Fruit fly (Drosophila melanogaster) whole organism, embryonic: ENCODE results near the gene cac.

Experiments used
- Atf-2 ChIP-seq: fragments of 200-800 bp; sonication (Bioruptor generic); optimal IDR thresholded peaks from 2 replicates; lab custom pipeline; 2016; ENCODE audit warnings: missing biosample characterization, missing genetic modification characterization
- CG10366 ChIP-seq: fragments of 200-800 bp; sonication (Bioruptor generic); IDR thresholded peaks from 2 replicates; pipeline ENCODE4 v1.3.6; 2022; ENCODE audit warnings: missing biosample characterization, missing genetic modification characterization
- CG10543 ChIP-seq: fragments of 200-800 bp; sonication (Bioruptor generic); optimal IDR thresholded peaks from 3 replicates; lab custom pipeline; 2017; ENCODE audit warnings: missing biosample characterization, mild to moderate bottlenecking, missing genetic modification characterization, moderate library complexity
- CG11093 ChIP-seq: fragments of 200-800 bp; sonication (Bioruptor generic); IDR thresholded peaks from 3 replicates; pipeline ENCODE4 v1.3.6; 2022; ENCODE audit warnings: missing biosample characterization, missing genetic modification characterization
- CG12219 ChIP-seq: fragments of 200-800 bp; sonication (Bioruptor generic); optimal IDR thresholded peaks from 3 replicates; lab custom pipeline; 2018; ENCODE audit warnings: missing biosample characterization, mild to moderate bottlenecking, missing genetic modification characterization
- CG14667 ChIP-seq: fragments of 200-800 bp; sonication (Bioruptor generic); IDR thresholded peaks from 2 replicates; pipeline ENCODE4 v1.3.6; 2022; ENCODE audit warnings: missing biosample characterization, missing genetic modification characterization
- CG15479 ChIP-seq: fragments of 200-800 bp; sonication (Bioruptor generic); optimal IDR thresholded peaks from 3 replicates; lab custom pipeline; 2019; ENCODE audit warnings: missing biosample characterization, mild to moderate bottlenecking, missing genetic modification characterization, moderate library complexity
- CG16813 ChIP-seq: fragments of 200-800 bp; sonication (Bioruptor generic); IDR thresholded peaks from 3 replicates; pipeline ENCODE4 v1.3.6; 2022; ENCODE audit warnings: missing biosample characterization, missing genetic modification characterization; ENCODE audit not compliant: partially characterized antibody
- CG17186 ChIP-seq: fragments of 200-800 bp; sonication (Bioruptor generic); optimal IDR thresholded peaks from 3 replicates; lab custom pipeline; 2017; ENCODE audit warnings: missing biosample characterization, missing genetic modification reagents, missing genetic modification characterization
- CG17612 ChIP-seq: fragments of 200-800 bp; sonication (Bioruptor generic); IDR thresholded peaks from 2 replicates; pipeline ENCODE4 v1.3.6; 2022; ENCODE audit warnings: missing biosample characterization, missing genetic modification characterization
- CG17802 ChIP-seq: fragments of 200-800 bp; sonication (Bioruptor generic); optimal IDR thresholded peaks from 2 replicates; lab custom pipeline; 2018; ENCODE audit warnings: missing biosample characterization, mild to moderate bottlenecking, missing genetic modification characterization, moderate library complexity
- CG17912 ChIP-seq: fragments of 200-800 bp; sonication (Bioruptor generic); optimal IDR thresholded peaks from 2 replicates; lab custom pipeline; 2018; ENCODE audit warnings: missing biosample characterization, mild to moderate bottlenecking, missing genetic modification characterization
- CG34224 ChIP-seq: fragments of 200-800 bp; sonication (Bioruptor generic); IDR thresholded peaks from 3 replicates; pipeline ENCODE4 v1.3.6; 2022; ENCODE audit warnings: missing biosample characterization, missing genetic modification characterization; ENCODE audit not compliant: partially characterized antibody
- CG6765 ChIP-seq: fragments of 200-800 bp; sonication (Bioruptor generic); optimal IDR thresholded peaks from 3 replicates; lab custom pipeline; 2017; ENCODE audit warnings: missing biosample characterization, mild to moderate bottlenecking, missing genetic modification characterization
- CG6813 ChIP-seq: fragments of 200-800 bp; sonication (Bioruptor generic); optimal IDR thresholded peaks from 2 replicates; lab custom pipeline; 2017; ENCODE audit warnings: missing biosample characterization, missing genetic modification characterization, mild to moderate bottlenecking, moderate library complexity, missing genetic modification reagents
- CG7745 ChIP-seq: fragments of 200-800 bp; sonication (Bioruptor generic); optimal IDR thresholded peaks from 2 replicates; lab custom pipeline; 2018; ENCODE audit warnings: missing biosample characterization, mild to moderate bottlenecking, missing genetic modification characterization, moderate library complexity
- CG8290 ChIP-seq, 3 experiments: fragments of 200-800 bp; sonication (Bioruptor generic); optimal IDR thresholded peaks; 2 replicates each; lab custom pipeline; 2016 to 2019; ENCODE audit warnings: missing biosample characterization in 3 of 3, missing genetic modification characterization in 3 of 3, mild to moderate bottlenecking in 2 of 3, moderate library complexity in 1 of 3
- CG8478 ChIP-seq: fragments of >200 bp; optimal IDR thresholded peaks from 2 replicates; lab custom pipeline; 2018
- CoRest ChIP-seq: fragments of 200-800 bp; sonication (Bioruptor generic); optimal IDR thresholded peaks from 3 replicates; lab custom pipeline; 2018; ENCODE audit warnings: missing biosample characterization, mild to moderate bottlenecking, missing genetic modification characterization, moderate library complexity
- D19A ChIP-seq: fragments of 200-800 bp; optimal IDR thresholded peaks from 3 replicates; lab custom pipeline; 2019; ENCODE audit warnings: missing biosample characterization, mild to moderate bottlenecking, missing genetic modification characterization, moderate library complexity
- Dad ChIP-seq: fragments of 200-800 bp; sonication (Bioruptor generic); optimal IDR thresholded peaks from 3 replicates; lab custom pipeline; 2016; ENCODE audit warnings: missing biosample characterization, missing genetic modification characterization
- Dip2 ChIP-seq: fragments of 200-800 bp; sonication (Bioruptor generic); IDR thresholded peaks from 2 replicates; pipeline ENCODE4 v1.3.6; 2022; ENCODE audit warnings: missing biosample characterization, missing genetic modification characterization
- Fer3 ChIP-seq: fragments of 200-800 bp; sonication (Bioruptor generic); optimal IDR thresholded peaks from 2 replicates; lab custom pipeline; 2018; ENCODE audit warnings: missing biosample characterization, mild to moderate bottlenecking, missing genetic modification characterization, moderate library complexity
- H2.0 ChIP-seq: fragments of 200-800 bp; sonication (Bioruptor generic); IDR thresholded peaks from 2 replicates; pipeline ENCODE4 v1.3.6; 2022; ENCODE audit warnings: missing biosample characterization, missing genetic modification characterization
- NC2β ChIP-seq: fragments of 200-800 bp; sonication (Bioruptor generic); optimal IDR thresholded peaks from 2 replicates; lab custom pipeline; 2016; ENCODE audit warnings: missing biosample characterization, missing genetic modification characterization
- Sry-δ ChIP-seq: fragments of 200-800 bp; sonication (Bioruptor generic); optimal IDR thresholded peaks from 2 replicates; lab custom pipeline; 2016; ENCODE audit warnings: missing biosample characterization, missing genetic modification characterization
- Xrp1 ChIP-seq: fragments of 200-800 bp; sonication (Bioruptor generic); IDR thresholded peaks from 2 replicates; pipeline ENCODE4 v1.3.6; 2022; ENCODE audit warnings: missing biosample characterization, missing genetic modification characterization
- YL-1 ChIP-seq: fragments of 200-800 bp; sonication (Bioruptor generic); optimal IDR thresholded peaks from 3 replicates; lab custom pipeline; 2017; ENCODE audit warnings: missing biosample characterization, mild to moderate bottlenecking, missing genetic modification characterization
- aop ChIP-seq: fragments of 200-800 bp; sonication (Bioruptor generic); IDR thresholded peaks from 2 replicates; pipeline ENCODE4 v1.3.6; 2022; ENCODE audit warnings: missing biosample characterization, missing genetic modification characterization
- ap ChIP-seq: fragments of 200-800 bp; sonication (Bioruptor generic); IDR thresholded peaks from 2 replicates; pipeline ENCODE4 v1.3.6; 2022; ENCODE audit warnings: missing biosample characterization, missing genetic modification characterization
- ato ChIP-seq: fragments of 200-800 bp; sonication (Bioruptor generic); IDR thresholded peaks from 2 replicates; pipeline ENCODE4 v1.3.6; 2022; ENCODE audit warnings: missing biosample characterization, missing genetic modification characterization; ENCODE audit not compliant: partially characterized antibody
- cg ChIP-seq: fragments of 200-800 bp; sonication (Bioruptor generic); optimal IDR thresholded peaks from 3 replicates; lab custom pipeline; 2019; ENCODE audit warnings: missing biosample characterization, mild to moderate bottlenecking, missing genetic modification characterization, moderate library complexity
- ci ChIP-seq: fragments of 200-800 bp; sonication (Bioruptor generic); IDR thresholded peaks from 3 replicates; pipeline ENCODE4 v1.3.6; 2022; ENCODE audit warnings: missing biosample characterization, missing genetic modification characterization
- disco-r ChIP-seq: fragments of 200-800 bp; sonication (Bioruptor generic); optimal IDR thresholded peaks from 2 replicates; lab custom pipeline; 2016; ENCODE audit warnings: missing biosample characterization, missing genetic modification characterization
- dpn ChIP-seq, 2 experiments: fragments of 200-800 bp; sonication (Bioruptor generic); optimal IDR thresholded peaks; 3 replicates each; lab custom pipeline; 2016; ENCODE audit warnings: missing biosample characterization in 2 of 2, missing genetic modification characterization in 2 of 2
- fu2 ChIP-seq: fragments of 200-800 bp; sonication (Bioruptor generic); optimal IDR thresholded peaks from 2 replicates; lab custom pipeline; 2016; ENCODE audit warnings: missing biosample characterization, missing genetic modification characterization
- gce ChIP-seq: fragments of 200-800 bp; sonication (Bioruptor generic); IDR thresholded peaks from 3 replicates; pipeline ENCODE4 v1.3.6; 2022; ENCODE audit warnings: missing biosample characterization, missing genetic modification characterization
- gro ChIP-seq: fragments of 200-800 bp; sonication (Bioruptor generic); optimal IDR thresholded peaks from 2 replicates; lab custom pipeline; 2016; ENCODE audit warnings: missing biosample characterization, missing genetic modification characterization
- jumu ChIP-seq: fragments of 200-800 bp; sonication (Bioruptor generic); optimal IDR thresholded peaks from 3 replicates; lab custom pipeline; 2016; ENCODE audit warnings: missing biosample characterization, missing genetic modification characterization
- lilli ChIP-seq: fragments of 200-800 bp; sonication (Bioruptor generic); optimal IDR thresholded peaks from 3 replicates; lab custom pipeline; 2016; ENCODE audit warnings: missing biosample characterization, missing genetic modification characterization
- nau ChIP-seq: fragments of 200-800 bp; sonication (Bioruptor generic); optimal IDR thresholded peaks from 3 replicates; lab custom pipeline; 2017; ENCODE audit warnings: missing biosample characterization, mild to moderate bottlenecking, missing genetic modification characterization, missing genetic modification reagents
- nerfin-2 ChIP-seq: fragments of 200-800 bp; sonication (Bioruptor generic); IDR thresholded peaks from 2 replicates; pipeline ENCODE4 v1.3.6; 2022; ENCODE audit warnings: missing biosample characterization, missing genetic modification characterization; ENCODE audit not compliant: partially characterized antibody
- org-1 ChIP-seq: fragments of 200-800 bp; sonication (Bioruptor generic); optimal IDR thresholded peaks from 2 replicates; lab custom pipeline; 2017; ENCODE audit warnings: missing biosample characterization, missing genetic modification characterization
- ranshi ChIP-seq: fragments of 200-800 bp; sonication (Bioruptor generic); IDR thresholded peaks from 2 replicates; pipeline ENCODE4 v1.3.6; 2022; ENCODE audit warnings: missing biosample characterization, missing genetic modification characterization
- rib ChIP-seq: fragments of 200-800 bp; sonication (Bioruptor generic); IDR thresholded peaks from 2 replicates; pipeline ENCODE4 v1.3.6; 2022; ENCODE audit warnings: missing biosample characterization, missing genetic modification characterization
- stc ChIP-seq: fragments of 200-800 bp; sonication (Bioruptor generic); IDR thresholded peaks from 2 replicates; pipeline ENCODE4 v1.3.6; 2022; ENCODE audit warnings: missing biosample characterization, missing genetic modification characterization
- tio ChIP-seq: fragments of 200-800 bp; sonication (Bioruptor generic); optimal IDR thresholded peaks from 2 replicates; lab custom pipeline; 2017; ENCODE audit warnings: missing biosample characterization, missing genetic modification characterization, inconsistent platforms
- tll ChIP-seq, 2 experiments: fragments of 200-800 bp in 1 of 2; fragments of >200 bp in 1 of 2; sonication (Bioruptor generic) in 1 of 2; optimal IDR thresholded peaks; 2 replicates each; lab custom pipeline; 2017 to 2019; ENCODE audit warnings: missing biosample characterization in 2 of 2, missing genetic modification characterization in 2 of 2, mild to moderate bottlenecking in 1 of 2, moderate library complexity in 1 of 2
- vfl ChIP-seq: fragments of 200-800 bp; sonication (Bioruptor generic); optimal IDR thresholded peaks from 2 replicates; lab custom pipeline; 2016; ENCODE audit warnings: missing biosample characterization, missing genetic modification characterization
- wek ChIP-seq: fragments of 200-800 bp; sonication (Bioruptor generic); optimal IDR thresholded peaks from 3 replicates; lab custom pipeline; 2018; ENCODE audit warnings: missing biosample characterization, mild to moderate bottlenecking, missing genetic modification characterization, moderate library complexity

The cac gene

dm6 chrX:12006678-12007441 is 22.0 kb upstream of the cac start, which contains the start of gene CG1806 (continued):
- TF ChIP-seq disco-r (GFP tag; lab: Kevin White, UChicago) (no peak), wek (GFP tag; lab: Kevin White, UChicago) (no peak), gro (GFP tag; lab: Kevin White, UChicago) (peak; percentile 54), YL-1 (GFP tag; lab: Kevin White, UChicago) (no peak), jumu (GFP tag; lab: Kevin White, UChicago) (no peak), CG34224 (GFP tag; lab: Robert Waterston, UW) (peak; percentile 38; the same call in 2 of the 3 replicates), CG8478 (lab: Kevin White, UChicago) (no peak), CG17186 (GFP tag; lab: Kevin White, UChicago) (no peak), Atf-2 (GFP tag; lab: Kevin White, UChicago) (no peak), cg (peak; percentile 82), ci (GFP tag; lab: Robert Waterston, UW) (peak; percentile 24; the same call in 2 of the 3 replicates), gce (peak; percentile 28; the same call in 1 of the 3 replicates), CG7745 (tag; lab: Kevin White, UChicago) (no peak), nerfin-2 (GFP tag; lab: Robert Waterston, UW) (no peak), ap (GFP tag; lab: Robert Waterston, UW) (no peak), vfl (GFP tag; lab: Kevin White, UChicago) (no peak), D19A (tag; lab: Kevin White, UChicago) (no peak), CG11093 (GFP tag; lab: Robert Waterston, UW) (no peak), CG8290 (GFP tag; optimal IDR thresholded peaks at IDR 0.05; lab: Kevin White, UChicago) (no peak), CG8290 (tag; optimal IDR thresholded peaks at IDR 0.05; lab: Kevin White, UChicago) (no peak), ranshi (GFP tag; lab: Robert Waterston, UW) (no peak), rib (GFP tag; lab: Robert Waterston, UW) (no peak), fu2 (GFP tag; lab: Kevin White, UChicago) (no peak), NC2β (no peak), Fer3 (tag; lab: Kevin White, UChicago) (no peak), dpn (GFP tag; optimal IDR thresholded peaks at IDR 0.05; lab: Kevin White, UChicago) (no peak), stc (GFP tag; lab: Robert Waterston, UW) (no peak), CG6765 (GFP tag; lab: Kevin White, UChicago) (no peak), CG17612 (GFP tag; lab: Robert Waterston, UW) (no peak), CG10366 (GFP tag; lab: Robert Waterston, UW) (no peak), nau (peak; percentile 0), CG12219 (GFP tag; lab: Kevin White, UChicago) (no peak), CG14667 (no peak), org-1 (GFP tag; lab: Kevin White, UChicago) (no peak), tll (GFP tag; optimal IDR thresholded peaks at IDR 0.05; lab: Kevin White, UChicago) (no peak), aop (GFP tag; lab: Robert Waterston, UW) (no peak), CG6813 (GFP tag; lab: Kevin White, UChicago) (no peak), Xrp1 (GFP tag; lab: Robert Waterston, UW) (no peak), Dip2 (GFP tag; lab: Robert Waterston, UW) (no peak), Dad (GFP tag; lab: Kevin White, UChicago) (no peak), CoRest (tag; lab: Kevin White, UChicago) (no peak), CG16813 (GFP tag; lab: Robert Waterston, UW) (no peak), ato (no peak), CG10543 (GFP tag; lab: Kevin White, UChicago) (peak; percentile 7), CG17912 (GFP tag; lab: Kevin White, UChicago) (no peak), tio (GFP tag; lab: Kevin White, UChicago) (no peak), CG17802 (tag; lab: Kevin White, UChicago) (no peak), H2.0 (GFP tag; lab: Robert Waterston, UW) (no peak), CG15479 (GFP tag; lab: Kevin White, UChicago) (no peak), Sry-δ (no peak), lilli (GFP tag; lab: Kevin White, UChicago) (no peak)
